Fruit fly (Drosophila melanogaster): ENCODE results near the gene Cht11.

Gene Cht11

dm6 chrX:6856332-6856995 lies 7.1 kb upstream of the Cht11 start (continued):
- no peak for TF ChIP-seq vnd (GFP tag; IDR thresholded peaks at IDR 0.05; ENCODE audit: partially characterized antibody)
- no peak for TF ChIP-seq CG10543 (GFP tag; optimal IDR thresholded peaks at IDR 0.05)
- peak; percentile 55; the same call in 1 of the 2 replicates for TF ChIP-seq Atf6 (GFP tag; IDR thresholded peaks at IDR 0.05)
- TF ChIP-seq hbn (GFP tag; IDR thresholded peaks at IDR 0.05; ENCODE audit: partially characterized antibody), result no peak
- peak; percentile 70 for TF ChIP-seq CG18599 (GFP tag; optimal IDR thresholded peaks at IDR 0.05)
- no peak for TF ChIP-seq CG2202 (tag; optimal IDR thresholded peaks at IDR 0.05)
- TF ChIP-seq CG17612 (GFP tag; IDR thresholded peaks at IDR 0.05), result 0 out of 2 replicates have a peak, but pooled peaks have one; percentile 9
- TF ChIP-seq CG1529 (GFP tag; optimal IDR thresholded peaks at IDR 0.05), result peak; percentile 33
- no peak for TF ChIP-seq CG13287 (GFP tag; IDR thresholded peaks at IDR 0.05; ENCODE audit: partially characterized antibody)
- no peak for TF ChIP-seq stwl (tag; optimal IDR thresholded peaks at IDR 0.05)
- TF ChIP-seq CG17186 (GFP tag; optimal IDR thresholded peaks at IDR 0.05), result no peak
- peak; percentile 49 for TF ChIP-seq CG4424 (GFP tag; optimal IDR thresholded peaks at IDR 0.05)
- TF ChIP-seq Drgx (GFP tag; IDR thresholded peaks at IDR 0.05), result peak; percentile 70
- peak; percentile 42; the same call in 1 of the 2 replicates for TF ChIP-seq onecut (GFP tag; IDR thresholded peaks at IDR 0.05)
- TF ChIP-seq pan (optimal IDR thresholded peaks at IDR 0.05), result no peak
- TF ChIP-seq pan (GFP tag; optimal IDR thresholded peaks at IDR 0.05 in 1 of 2, IDR thresholded peaks at IDR 0.05 in 1 of 2), result peak in 1 of 2 experiments; percentile 82
- peak; percentile 57 for TF ChIP-seq CG11247 (GFP tag; IDR thresholded peaks at IDR 0.05)
- TF ChIP-seq CG18011 (GFP tag; optimal IDR thresholded peaks at IDR 0.05), result no peak
- peak; percentile 30 for TF ChIP-seq CG5245 (GFP tag; optimal IDR thresholded peaks at IDR 0.05)
- TF ChIP-seq CG15269 (tag; optimal IDR thresholded peaks at IDR 0.05), result peak; percentile 85
- TF ChIP-seq tna (GFP tag; IDR thresholded peaks at IDR 0.05; ENCODE audit: partially characterized antibody), result no peak
- peak; percentile 80 for TF ChIP-seq Oli (tag; optimal IDR thresholded peaks at IDR 0.05)
- peak; percentile 72 for TF ChIP-seq CG17361 (GFP tag; IDR thresholded peaks at IDR 0.05)
- TF ChIP-seq pfk (GFP tag; optimal IDR thresholded peaks at IDR 0.05), result no peak
- peak; percentile 59; the same call in 2 of the 3 replicates for TF ChIP-seq CG7357 (GFP tag; IDR thresholded peaks at IDR 0.05)
- TF ChIP-seq tgo (GFP tag; IDR thresholded peaks at IDR 0.05), result peak; percentile 85
- peak; percentile 3 for TF ChIP-seq nau (GFP tag; optimal IDR thresholded peaks at IDR 0.05)
- no peak for TF ChIP-seq CkIIα-i1 (GFP tag; IDR thresholded peaks at IDR 0.05)
- TF ChIP-seq CG2875 (GFP tag; optimal IDR thresholded peaks at IDR 0.05), result peak; percentile 32
- no peak for TF ChIP-seq CG12236 (GFP tag; optimal IDR thresholded peaks at IDR 0.05)
- TF ChIP-seq CG12391 (tag; optimal IDR thresholded peaks at IDR 0.05), result peak; percentile 68
- no peak for TF ChIP-seq CG11723 (GFP tag; optimal IDR thresholded peaks at IDR 0.05)
- no peak for TF ChIP-seq CG15696 (tag; optimal IDR thresholded peaks at IDR 0.05)
- TF ChIP-seq CG12104 (GFP tag; optimal IDR thresholded peaks at IDR 0.05), result peak; percentile 16
- TF ChIP-seq caup (GFP tag; optimal IDR thresholded peaks at IDR 0.05; ENCODE audit: severe bottlenecking), result peak; percentile 75
- TF ChIP-seq CG18619 (GFP tag; optimal IDR thresholded peaks at IDR 0.05), result peak; percentile 67
- no peak for TF ChIP-seq CG6791 (GFP tag; IDR thresholded peaks at IDR 0.05; ENCODE audit: partially characterized antibody)
- TF ChIP-seq Trl (optimal IDR thresholded peaks at IDR 0.05), result no peak
- no peak for TF ChIP-seq Trl (GFP tag; optimal IDR thresholded peaks at IDR 0.05)
- TF ChIP-seq pzg (GFP tag; optimal IDR thresholded peaks at IDR 0.05), result no peak
- TF ChIP-seq Sox102F (GFP tag; optimal IDR thresholded peaks at IDR 0.05), result peak; percentile 85
- TF ChIP-seq schlank (tag; optimal IDR thresholded peaks at IDR 0.05), result no peak
- peak; percentile 43 for TF ChIP-seq salm (tag; optimal IDR thresholded peaks at IDR 0.05)
- peak; percentile 18 for TF ChIP-seq sd (tag; optimal IDR thresholded peaks at IDR 0.05)
- TF ChIP-seq CG14014 (GFP tag; IDR thresholded peaks at IDR 0.05), result peak; percentile 43; the same call in 1 of the 2 replicates
- TF ChIP-seq CG3065 (GFP tag; optimal IDR thresholded peaks at IDR 0.05), result no peak
- TF ChIP-seq fru (optimal IDR thresholded peaks at IDR 0.05), result no peak
- TF ChIP-seq dmrt11E (tag; optimal IDR thresholded peaks at IDR 0.05), result peak; percentile 34
- peak; percentile 61 for TF ChIP-seq fd3F (GFP tag; optimal IDR thresholded peaks at IDR 0.05)
